Worm (Caenorhabditis elegans): Measurements from ENCODE around the gene B0250.8.

- no peak for TF ChIP-seq pha-4 (tag; optimal IDR thresholded peaks at IDR 0.05)
- TF ChIP-seq tbx-7 (tag; optimal IDR thresholded peaks at IDR 0.05) = no peak
- no peak for TF ChIP-seq pqm-1 (tag; optimal IDR thresholded peaks at IDR 0.05)
Measured at ce11 chrV:20476981-20477380, 6.7 kb upstream of the B0250.8 start.

Measured in whole organism, late embryonic.